Worm (Caenorhabditis elegans) whole organism, mixed stage, embryonic: ENCODE results near the gene Y54G11A.2.

Source experiments
- M03D4.4 ChIP-seq: sonication (generic microtip); optimal IDR thresholded peaks from 2 replicates; lab custom pipeline; 2017; ENCODE audit warnings: mild to moderate bottlenecking, missing genetic modification characterization, missing compliant biosample characterization
- bed-3 ChIP-seq: fragments of 200-800 bp; sonication (Bioruptor generic); optimal IDR thresholded peaks from 3 replicates; lab custom pipeline; 2018; ENCODE audit warnings: mild to moderate bottlenecking, missing genetic modification characterization, moderate library complexity, missing compliant biosample characterization
- blmp-1 ChIP-seq: fragments of 150-350 bp; optimal IDR thresholded peaks from 2 replicates; lab custom pipeline; 2014; ENCODE audit warnings: missing biosample characterization, missing genetic modification characterization
- ceh-39 ChIP-seq: fragments of 150-350 bp; optimal IDR thresholded peaks from 2 replicates; lab custom pipeline; 2014; ENCODE audit warnings: missing biosample characterization, missing genetic modification characterization
- ceh-43 ChIP-seq: fragments of 200-800 bp; sonication (Bioruptor generic); optimal IDR thresholded peaks from 2 replicates; lab custom pipeline; 2018; ENCODE audit warnings: mild to moderate bottlenecking, missing genetic modification characterization, moderate library complexity, missing compliant biosample characterization
- ceh-83 ChIP-seq: fragments of 200-800 bp; sonication (Bioruptor generic); optimal IDR thresholded peaks from 2 replicates; lab custom pipeline; 2018; ENCODE audit warnings: mild to moderate bottlenecking, missing genetic modification characterization, missing compliant biosample characterization
- ces-1 ChIP-seq: fragments of 150-350 bp; optimal IDR thresholded peaks from 2 replicates; lab custom pipeline; 2014; ENCODE audit warnings: missing biosample characterization, missing genetic modification reagents, missing genetic modification characterization
- cnd-1 ChIP-seq: fragments of 200-800 bp; sonication (Bioruptor generic); optimal IDR thresholded peaks from 2 replicates; lab custom pipeline; 2018; ENCODE audit warnings: mild to moderate bottlenecking, missing genetic modification characterization, missing compliant biosample characterization
- drap-1 ChIP-seq: fragments of 200-800 bp; sonication (Bioruptor generic); optimal IDR thresholded peaks from 3 replicates; lab custom pipeline; 2018; ENCODE audit warnings: mild to moderate bottlenecking, missing genetic modification characterization, missing compliant biosample characterization
- elt-1 ChIP-seq: sonication (generic microtip); optimal IDR thresholded peaks from 2 replicates; lab custom pipeline; 2017; ENCODE audit warnings: missing genetic modification characterization, mild to moderate bottlenecking, missing compliant biosample characterization, antibody characterized with exemption, moderate library complexity, borderline replicate concordance; ENCODE audit not compliant: insufficient read depth
- elt-3 ChIP-seq: fragments of 150-350 bp; optimal IDR thresholded peaks from 2 replicates; lab custom pipeline; 2014; ENCODE audit warnings: missing biosample characterization, missing genetic modification characterization
- flh-1 ChIP-seq: fragments of 200-800 bp; sonication (Bioruptor generic); optimal IDR thresholded peaks from 2 replicates; lab custom pipeline; 2018; ENCODE audit warnings: mild to moderate bottlenecking, missing genetic modification characterization, moderate library complexity, missing compliant biosample characterization
- ham-2 ChIP-seq: fragments of 200-800 bp; sonication (Bioruptor generic); optimal IDR thresholded peaks from 2 replicates; lab custom pipeline; 2018; ENCODE audit warnings: mild to moderate bottlenecking, missing genetic modification characterization, missing compliant biosample characterization
- hlh-1 ChIP-seq: fragments of 150-350 bp; optimal IDR thresholded peaks from 2 replicates; lab custom pipeline; 2014; ENCODE audit warnings: missing biosample characterization, missing genetic modification reagents, missing genetic modification characterization
- lin-13 ChIP-seq: fragments of 150-350 bp; optimal IDR thresholded peaks from 2 replicates; lab custom pipeline; 2014; ENCODE audit warnings: missing biosample characterization, missing genetic modification characterization
- lin-32 ChIP-seq: fragments of 200-800 bp; sonication (Bioruptor generic); optimal IDR thresholded peaks from 2 replicates; lab custom pipeline; 2018; ENCODE audit warnings: mild to moderate bottlenecking, missing genetic modification characterization, missing compliant biosample characterization
- lsy-2 ChIP-seq: fragments of 150-350 bp; optimal IDR thresholded peaks from 2 replicates; lab custom pipeline; 2014; ENCODE audit warnings: missing biosample characterization, missing genetic modification characterization
- mab-5 ChIP-seq: fragments of 150-350 bp; optimal IDR thresholded peaks from 2 replicates; lab custom pipeline; 2014; ENCODE audit warnings: missing biosample characterization, missing genetic modification characterization
- mep-1 ChIP-seq: fragments of 150-350 bp; optimal IDR thresholded peaks from 2 replicates; lab custom pipeline; 2017; ENCODE audit warnings: missing biosample characterization, missing genetic modification reagents, missing genetic modification characterization, inconsistent platforms
- mls-2 ChIP-seq: sonication (generic microtip); optimal IDR thresholded peaks from 2 replicates; lab custom pipeline; 2016; ENCODE audit warnings: mild to moderate bottlenecking, missing genetic modification characterization, moderate library complexity, missing compliant biosample characterization
- nhr-2 ChIP-seq: fragments of 150-350 bp; optimal IDR thresholded peaks from 2 replicates; lab custom pipeline; 2014; ENCODE audit warnings: missing biosample characterization, missing genetic modification characterization
- nhr-28 ChIP-seq: fragments of 150-350 bp; optimal IDR thresholded peaks from 2 replicates; lab custom pipeline; 2014; ENCODE audit warnings: missing biosample characterization, missing genetic modification characterization
- nhr-76 ChIP-seq: sonication (generic microtip); optimal IDR thresholded peaks from 2 replicates; lab custom pipeline; 2017; ENCODE audit warnings: missing biosample characterization, missing genetic modification characterization
- pha-4 ChIP-seq: fragments of 150-350 bp; optimal IDR thresholded peaks from 2 replicates; lab custom pipeline; 2018; ENCODE audit warnings: missing biosample characterization, missing genetic modification reagents, missing genetic modification characterization
- sem-2 ChIP-seq: fragments of 200-800 bp; sonication (Bioruptor generic); optimal IDR thresholded peaks from 2 replicates; lab custom pipeline; 2018; ENCODE audit warnings: mild to moderate bottlenecking, missing genetic modification characterization, missing compliant biosample characterization
- sptf-1 ChIP-seq: sonication (generic microtip); optimal IDR thresholded peaks from 2 replicates; lab custom pipeline; 2017; ENCODE audit warnings: mild to moderate bottlenecking, missing genetic modification characterization, moderate library complexity, missing compliant biosample characterization
- tbx-8 ChIP-seq: fragments of 200-800 bp; sonication (Bioruptor generic); optimal IDR thresholded peaks from 2 replicates; lab custom pipeline; 2018; ENCODE audit warnings: mild to moderate bottlenecking, missing genetic modification characterization, moderate library complexity, missing compliant biosample characterization
- unc-120 ChIP-seq: sonication (generic microtip); optimal IDR thresholded peaks from 2 replicates; lab custom pipeline; 2017; ENCODE audit warnings: missing genetic modification characterization, missing compliant biosample characterization; ENCODE audit not compliant: poor library complexity, severe bottlenecking
- unc-39 ChIP-seq: fragments of 150-350 bp; optimal IDR thresholded peaks from 2 replicates; lab custom pipeline; 2014; ENCODE audit warnings: missing biosample characterization, missing genetic modification characterization
- unc-62 ChIP-seq: fragments of 150-350 bp; optimal IDR thresholded peaks from 2 replicates; lab custom pipeline; 2014; ENCODE audit warnings: missing biosample characterization, missing genetic modification reagents, missing genetic modification characterization
- zip-8 ChIP-seq: fragments of 150-350 bp; optimal IDR thresholded peaks from 2 replicates; lab custom pipeline; 2014; ENCODE audit warnings: missing biosample characterization, missing genetic modification characterization

Gene Y54G11A.2

DNA sequence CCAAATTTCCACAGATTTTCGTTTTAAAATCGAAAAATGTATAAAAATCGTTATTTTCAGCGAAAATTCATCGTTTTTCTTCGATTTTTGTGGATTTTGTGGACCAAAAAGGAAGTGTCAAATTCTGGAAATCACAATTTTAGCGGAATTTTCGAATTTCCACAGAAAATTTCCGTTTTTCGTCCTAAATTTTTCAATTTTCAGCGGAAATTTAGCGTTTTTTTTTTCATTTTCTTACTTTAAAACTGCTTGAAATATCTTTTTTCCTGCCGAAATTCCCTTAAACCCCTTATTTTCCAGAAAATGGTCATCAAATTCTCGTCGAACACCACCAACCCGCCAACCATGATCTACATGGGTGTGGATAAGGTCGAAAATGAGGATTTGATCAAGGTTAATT is at the start of gene Y54G11A.2:
Y54G11A.2 (plus strand) TSS at position 301 of the 400 bp plus-strand sequence.
- TF ChIP-seq lin-32 (GFP tag; lab: Kevin White, UChicago) (no peak), lin-13 (no peak), bed-3 (GFP tag; lab: Kevin White, UChicago) (no peak)

DNA sequence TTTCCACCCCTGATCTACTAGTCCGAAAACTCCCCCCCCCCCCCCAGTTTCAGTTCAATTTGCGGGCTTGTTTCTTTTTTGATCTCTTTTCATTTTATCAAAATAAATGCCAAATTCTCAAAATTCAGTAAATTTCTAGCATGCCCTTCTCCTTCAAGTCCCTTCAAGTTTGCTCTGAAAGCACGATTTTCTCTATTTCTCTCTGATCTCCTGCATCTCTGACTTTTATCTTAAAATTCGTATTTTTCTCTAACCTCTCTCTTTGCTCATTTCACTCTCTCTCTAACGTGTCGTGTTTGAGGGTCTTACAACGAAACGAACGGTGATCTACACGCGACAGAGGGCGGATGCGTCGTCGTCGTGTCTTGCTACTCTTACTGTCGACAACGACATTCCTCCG is 46.8 kb upstream of the Y54G11A.2 start, which contains the start of gene ace-3:
ace-3 (plus strand) TSS at position 301 of the 400 bp plus-strand sequence.
- TF ChIP-seq bed-3 (GFP tag; lab: Kevin White, UChicago), result no peak
- no peak for TF ChIP-seq drap-1 (GFP tag; lab: Kevin White, UChicago)
- TF ChIP-seq nhr-2 (tag; lab: Kevin White, UChicago), result no peak
- no peak for TF ChIP-seq sem-2 (GFP tag; lab: Kevin White, UChicago)
- TF ChIP-seq mep-1 (tag; lab: Kevin White, UChicago), result no peak
- no peak for TF ChIP-seq zip-8
- no peak for TF ChIP-seq M03D4.4
- TF ChIP-seq ces-1 (GFP tag; lab: Kevin White, UChicago), result no peak
- no peak for TF ChIP-seq nhr-76

DNA sequence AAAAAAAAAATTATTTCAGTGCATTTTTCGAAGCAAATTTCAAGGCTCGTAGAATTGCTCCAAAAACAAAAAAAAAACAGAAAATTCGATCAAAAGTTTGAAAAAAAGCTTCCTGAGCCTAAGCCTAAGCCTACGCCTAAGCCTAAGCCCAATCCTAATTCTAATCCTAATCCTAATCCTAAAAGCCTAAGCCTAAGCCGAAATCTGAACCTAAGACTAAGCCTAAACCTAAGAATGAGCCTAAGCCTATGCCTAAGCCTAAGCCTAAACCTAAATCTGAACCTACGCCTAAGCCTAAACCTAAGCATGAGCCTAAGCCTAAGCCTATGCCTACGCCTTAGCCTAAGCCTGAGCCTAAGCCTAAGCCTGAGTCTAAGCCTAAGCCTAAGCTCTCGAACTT is 45.9 kb upstream of the Y54G11A.2 start:
- TF ChIP-seq flh-1 (GFP tag; lab: Kevin White, UChicago) (no peak), nhr-76 (no peak), blmp-1 (tag; lab: Kevin White, UChicago) (no peak), elt-3 (tag; lab: Kevin White, UChicago) (no peak), lin-32 (GFP tag; lab: Kevin White, UChicago) (no peak), lsy-2 (tag; lab: Kevin White, UChicago) (no peak), sem-2 (GFP tag; lab: Kevin White, UChicago) (no peak), M03D4.4 (no peak), hlh-1 (tag; lab: Kevin White, UChicago) (no peak), elt-1 (tag; lab: Kevin White, UChicago) (no peak), mab-5 (tag; lab: Kevin White, UChicago) (no peak), nhr-28 (tag; lab: Kevin White, UChicago) (no peak), unc-120 (tag; lab: Kevin White, UChicago) (no peak), cnd-1 (tag; lab: Kevin White, UChicago) (no peak)

DNA sequence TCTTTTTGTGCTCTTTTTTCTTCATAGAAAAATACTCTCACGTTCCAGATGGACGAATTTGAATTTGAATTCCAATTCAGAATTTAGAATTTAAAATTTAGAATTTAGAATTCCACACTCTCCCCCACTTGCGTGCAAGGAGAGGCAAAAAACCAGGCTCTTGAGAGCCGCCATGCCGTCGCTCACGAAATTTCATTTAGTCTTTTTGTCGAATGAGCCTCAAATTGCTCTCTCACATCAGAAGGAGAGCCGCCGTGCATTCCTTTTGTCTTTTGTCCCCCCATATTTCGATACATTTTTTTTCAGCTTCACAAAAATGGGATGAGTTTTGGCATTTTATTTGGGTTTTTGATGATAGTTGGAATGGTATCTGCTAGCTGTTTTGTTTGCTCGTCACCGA is 41.0 kb upstream of the Y54G11A.2 start, which contains the start of gene hot-7:
hot-7 (plus strand) TSS at position 301 of the 400 bp plus-strand sequence.
- TF ChIP-seq bed-3 (GFP tag; lab: Kevin White, UChicago) (no peak), ces-1 (GFP tag; lab: Kevin White, UChicago) (peak; percentile 11)

DNA sequence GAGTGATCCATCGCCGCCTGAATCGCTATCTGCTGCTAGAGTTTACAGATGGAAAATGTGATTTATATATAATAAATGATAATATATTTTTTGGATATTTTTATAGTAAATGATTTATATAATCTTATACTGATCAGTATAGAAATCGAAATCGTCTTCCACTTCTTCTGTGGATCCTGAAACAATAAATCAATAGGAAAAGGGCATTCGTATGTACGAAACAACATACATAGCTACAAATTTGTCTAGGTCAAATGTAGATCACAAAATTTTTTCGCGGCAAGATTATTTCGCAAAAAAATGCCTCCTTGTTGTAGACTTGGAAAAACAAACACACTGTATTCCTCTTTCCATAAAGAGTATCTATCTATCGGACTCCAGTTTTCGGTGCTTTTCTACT is 38.0 kb upstream of the Y54G11A.2 start, which contains the start of gene Y48B6A.10:
Y48B6A.10 (plus strand) TSS at position 301 of the 400 bp plus-strand sequence.
- no peak for TF ChIP-seq ceh-83
- TF ChIP-seq ham-2 (GFP tag; lab: Kevin White, UChicago), result no peak
- TF ChIP-seq elt-3 (tag; lab: Kevin White, UChicago), result no peak
- TF ChIP-seq mab-5 (tag; lab: Kevin White, UChicago), result no peak
- no peak for TF ChIP-seq lin-13
- no peak for TF ChIP-seq tbx-8
- TF ChIP-seq ceh-43 (GFP tag; lab: Kevin White, UChicago), result no peak
- no peak for TF ChIP-seq bed-3 (GFP tag; lab: Kevin White, UChicago)
- no peak for TF ChIP-seq unc-120 (tag; lab: Kevin White, UChicago)
- TF ChIP-seq M03D4.4, result no peak
- TF ChIP-seq mls-2 (tag; lab: Kevin White, UChicago), result no peak
- no peak for TF ChIP-seq sem-2 (GFP tag; lab: Kevin White, UChicago)
- TF ChIP-seq nhr-76, result no peak
- TF ChIP-seq flh-1 (GFP tag; lab: Kevin White, UChicago), result no peak
- TF ChIP-seq unc-39 (tag; lab: Kevin White, UChicago), result no peak
- TF ChIP-seq nhr-2 (tag; lab: Kevin White, UChicago), result no peak
- TF ChIP-seq sptf-1 (tag; lab: Kevin White, UChicago), result no peak
- no peak for TF ChIP-seq unc-62

DNA sequence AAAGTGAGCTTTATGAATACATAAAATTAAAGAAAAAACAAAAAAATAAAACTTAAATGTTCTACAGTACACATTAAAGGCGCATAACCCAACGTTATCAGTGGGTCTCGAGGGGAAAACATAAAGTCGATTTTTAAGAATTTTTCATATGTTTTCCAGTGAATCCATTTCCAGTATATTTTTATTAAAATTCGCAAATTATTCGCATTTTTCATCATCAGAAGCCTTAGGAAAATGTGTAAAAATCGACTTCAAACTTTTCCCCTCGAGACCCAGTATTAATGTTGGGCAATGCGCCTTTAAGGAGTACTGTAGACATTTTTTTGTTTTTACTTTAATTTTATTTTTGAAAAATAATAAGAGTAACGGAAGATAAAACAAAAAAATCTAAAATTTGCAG is 34.0 kb upstream of the Y54G11A.2 start:
- no peak for TF ChIP-seq elt-1 (tag; lab: Kevin White, UChicago)
- no peak for TF ChIP-seq mab-5 (tag; lab: Kevin White, UChicago)
- no peak for TF ChIP-seq nhr-76
- no peak for TF ChIP-seq lin-32 (GFP tag; lab: Kevin White, UChicago)
- TF ChIP-seq zip-8, result no peak
- no peak for TF ChIP-seq mep-1 (tag; lab: Kevin White, UChicago)
- TF ChIP-seq ceh-39 (tag; lab: Kevin White, UChicago), result no peak
- TF ChIP-seq hlh-1 (tag; lab: Kevin White, UChicago), result no peak
- TF ChIP-seq ceh-83, result no peak
- no peak for TF ChIP-seq ceh-43 (GFP tag; lab: Kevin White, UChicago)
- no peak for TF ChIP-seq nhr-28 (tag; lab: Kevin White, UChicago)
- TF ChIP-seq pha-4 (tag; lab: Kevin White, UChicago), result no peak
- no peak for TF ChIP-seq unc-62
- TF ChIP-seq elt-3 (tag; lab: Kevin White, UChicago), result no peak
- no peak for TF ChIP-seq lsy-2 (tag; lab: Kevin White, UChicago)
- no peak for TF ChIP-seq mls-2 (tag; lab: Kevin White, UChicago)
- no peak for TF ChIP-seq nhr-2 (tag; lab: Kevin White, UChicago)
- no peak for TF ChIP-seq tbx-8
- no peak for TF ChIP-seq unc-120 (tag; lab: Kevin White, UChicago)
- no peak for TF ChIP-seq M03D4.4
